Worm (Caenorhabditis elegans) whole organism, midembryonic: Measurements from ENCODE around the gene C55A1.7.
"Not testable (repeated sequence)": the region's sequence is repeated elsewhere in the genome, so short reads cannot be mapped to it uniquely, and the experiment has no call there.

ENCODE experiments used
- T22C8.4 ChIP-seq: fragments of 200-800 bp; sonication (Bioruptor generic); IDR thresholded peaks from 2 replicates; pipeline ENCODE4 v1.3.6; 2022; ENCODE audit warnings: missing genetic modification characterization, missing compliant biosample characterization
- cog-1 ChIP-seq: sonication (generic microtip); optimal IDR thresholded peaks from 2 replicates; lab custom pipeline; 2016; ENCODE audit warnings: missing genetic modification characterization, missing compliant biosample characterization
- flt-1 ChIP-seq: fragments of 200-800 bp; sonication (Bioruptor generic); IDR thresholded peaks from 2 replicates; pipeline ENCODE4 v1.3.6; 2022; ENCODE audit warnings: missing genetic modification characterization, missing compliant biosample characterization
- klf-2 ChIP-seq: fragments of 200-800 bp; sonication (Bioruptor generic); conservative IDR thresholded peaks from 2 replicates; pipeline ENCODE4 v1.3.6; 2022; ENCODE audit warnings: missing genetic modification reagents, missing genetic modification characterization, missing compliant biosample characterization
- med-1 ChIP-seq: sonication (generic microtip); optimal IDR thresholded peaks from 2 replicates; lab custom pipeline; 2017; ENCODE audit warnings: missing genetic modification characterization, mild to moderate bottlenecking, missing compliant biosample characterization, antibody characterized with exemption, missing genetic modification reagents; ENCODE audit not compliant: insufficient read depth
- ref-1 ChIP-seq: fragments of 200-800 bp; sonication (Bioruptor generic); conservative IDR thresholded peaks from 2 replicates; pipeline ENCODE4 v1.3.6; 2022; ENCODE audit warnings: missing genetic modification reagents, missing genetic modification characterization, missing compliant biosample characterization
- tab-1 ChIP-seq: fragments of 200-800 bp; sonication (Bioruptor generic); IDR thresholded peaks from 2 replicates; pipeline ENCODE4 v1.3.6; 2022; ENCODE audit warnings: missing genetic modification characterization, missing compliant biosample characterization
- ztf-23 ChIP-seq: fragments of 200-800 bp; sonication (Bioruptor generic); IDR thresholded peaks from 2 replicates; pipeline ENCODE4 v1.3.6; 2022; ENCODE audit warnings: missing genetic modification reagents, missing genetic modification characterization, missing compliant biosample characterization
- ztf-29 ChIP-seq: fragments of 200-800 bp; sonication (Bioruptor generic); IDR thresholded peaks from 2 replicates; pipeline ENCODE4 v1.3.6; 2022; ENCODE audit warnings: missing genetic modification reagents, missing genetic modification characterization, missing compliant biosample characterization

The C55A1.7 gene

DNA sequence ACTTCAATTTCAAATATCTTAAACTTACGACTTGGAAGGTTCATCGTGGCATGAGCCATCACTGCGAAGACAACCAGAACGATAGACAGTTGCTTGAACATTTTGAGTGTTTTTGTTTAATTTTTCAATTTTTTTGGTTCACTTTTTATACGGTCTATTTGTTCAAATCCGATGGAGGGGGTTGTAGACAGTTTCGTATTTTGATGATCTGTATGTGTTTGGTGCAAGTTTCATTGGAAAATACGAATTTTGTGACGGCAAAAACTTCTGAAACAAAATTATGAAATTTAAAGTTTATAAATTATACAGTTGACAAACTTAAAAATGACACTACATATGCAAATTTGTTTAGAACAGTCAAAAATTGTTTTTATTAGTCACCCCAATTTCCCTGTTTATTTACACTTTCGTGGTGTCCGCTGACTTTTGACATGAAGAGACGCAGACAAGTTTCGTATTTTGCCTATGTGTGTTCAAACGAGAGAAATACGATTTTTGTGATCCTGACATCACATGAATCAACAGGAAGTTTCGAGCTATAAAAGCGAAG is at the start of gene C55A1.7, which contains the start of gene C55A1.6:
C55A1.7 (minus strand) TSS at position 101 of the 550 bp plus-strand sequence.
C55A1.6 (plus strand) TSS at position 500 of the 550 bp plus-strand sequence.
- TF ChIP-seq cog-1 (tag; lab: Kevin White, UChicago); klf-2; T22C8.4 (GFP tag; lab: Robert Waterston, UW): not testable (repeated sequence)

DNA sequence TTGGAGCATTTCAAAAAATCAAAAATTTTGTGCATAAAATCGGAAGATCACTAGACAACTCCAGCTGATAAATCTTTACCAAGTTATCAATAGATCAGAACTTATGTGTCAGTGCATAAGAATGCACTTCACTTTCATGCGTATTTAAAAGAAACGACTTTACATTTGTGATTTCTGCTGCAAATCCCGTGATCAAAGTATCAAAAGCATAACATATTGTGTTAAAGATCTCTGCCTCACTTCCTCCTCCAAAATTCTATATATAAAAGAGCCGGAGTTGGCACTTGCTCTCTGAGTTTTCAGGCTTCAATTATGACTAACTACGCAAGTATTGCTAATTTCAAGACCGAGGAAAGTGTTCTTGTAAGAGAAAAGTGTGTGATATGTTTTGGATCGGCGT is 46.2 kb upstream of the C55A1.7 start, which contains the start of gene nhr-198:
nhr-198 (plus strand) TSS at position 313 of the 400 bp plus-strand sequence.
- TF ChIP-seq T22C8.4 (GFP tag; lab: Robert Waterston, UW), result no peak
- TF ChIP-seq med-1, result no peak
- TF ChIP-seq tab-1, result no peak
- no peak for TF ChIP-seq ref-1 (GFP tag; lab: Robert Waterston, UW)
- TF ChIP-seq klf-2, result no peak
- TF ChIP-seq flt-1 (GFP tag; lab: Robert Waterston, UW), result no peak
- TF ChIP-seq ztf-23 (GFP tag; lab: Robert Waterston, UW), result no peak
- TF ChIP-seq ztf-29 (GFP tag; lab: Robert Waterston, UW), result no peak
- no peak for TF ChIP-seq cog-1 (tag; lab: Kevin White, UChicago)

DNA sequence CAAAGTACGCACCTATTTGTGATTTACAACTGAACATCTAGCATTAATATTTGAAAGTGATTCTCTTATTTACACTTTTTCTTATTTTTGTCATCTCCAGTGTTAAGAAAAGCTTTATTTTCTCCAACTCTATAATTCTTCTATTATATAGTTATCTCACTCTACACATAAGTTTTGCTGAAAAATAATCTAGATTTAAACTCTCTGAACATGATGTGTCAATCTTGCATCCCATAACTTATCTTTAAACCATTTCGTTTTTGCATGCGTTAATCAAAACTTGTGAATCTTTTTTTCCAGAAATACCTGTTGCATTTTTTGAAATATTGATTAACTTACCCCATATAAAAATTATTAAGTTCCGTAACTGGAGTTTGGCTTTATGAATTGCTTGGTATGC is 42.5 kb upstream of the C55A1.7 start, which contains the start of gene nhr-268:
nhr-268 (plus strand) TSS at position 301 of the 400 bp plus-strand sequence.
- TF ChIP-seq med-1 (no peak), ref-1 (GFP tag; lab: Robert Waterston, UW) (no peak), ztf-23 (GFP tag; lab: Robert Waterston, UW) (no peak), flt-1 (GFP tag; lab: Robert Waterston, UW) (no peak), cog-1 (tag; lab: Kevin White, UChicago) (no peak), ztf-29 (GFP tag; lab: Robert Waterston, UW) (no peak), klf-2 (no peak), T22C8.4 (GFP tag; lab: Robert Waterston, UW) (no peak), tab-1 (no peak)

DNA sequence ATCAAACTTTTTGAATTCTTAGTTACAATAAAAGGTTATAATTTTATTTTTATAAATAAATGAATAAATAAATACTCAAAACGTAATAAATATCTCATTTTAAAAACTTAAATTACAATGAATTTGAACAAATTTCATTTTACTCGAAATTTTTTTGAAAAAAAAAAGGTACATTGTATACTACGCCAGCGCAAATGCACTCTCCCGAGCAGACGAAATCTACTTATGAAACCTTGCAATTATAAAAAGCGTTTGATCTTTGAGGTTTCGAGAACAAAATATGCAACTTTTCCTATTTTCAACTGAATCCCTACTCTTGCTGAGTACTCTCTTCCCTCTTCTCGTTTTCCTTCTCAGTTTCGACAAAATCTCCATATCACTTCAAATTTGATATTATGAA is 40.2 kb upstream of the C55A1.7 start, which contains the start of gene nhr-197:
nhr-197 (plus strand) TSS at position 301 of the 400 bp plus-strand sequence.
- TF ChIP-seq T22C8.4 (GFP tag; lab: Robert Waterston, UW), result no peak
- no peak for TF ChIP-seq cog-1 (tag; lab: Kevin White, UChicago)
- no peak for TF ChIP-seq ztf-23 (GFP tag; lab: Robert Waterston, UW)
- no peak for TF ChIP-seq tab-1
- no peak for TF ChIP-seq ztf-29 (GFP tag; lab: Robert Waterston, UW)
- TF ChIP-seq med-1, result no peak
- no peak for TF ChIP-seq klf-2
- TF ChIP-seq flt-1 (GFP tag; lab: Robert Waterston, UW), result no peak
- TF ChIP-seq ref-1 (GFP tag; lab: Robert Waterston, UW), result no peak

ce11 chrV:15685599-15685998 is 38.2 kb upstream of the C55A1.7 start, which contains the start of gene nhr-196:
TSS of gene nhr-196 (plus strand) at chrV:15685716.
- no peak for TF ChIP-seq ztf-29 (GFP tag; lab: Robert Waterston, UW)
- TF ChIP-seq ref-1 (GFP tag; lab: Robert Waterston, UW), result no peak
- no peak for TF ChIP-seq tab-1
- no peak for TF ChIP-seq klf-2
- TF ChIP-seq ztf-23 (GFP tag; lab: Robert Waterston, UW), result no peak
- TF ChIP-seq med-1, result no peak
- no peak for TF ChIP-seq cog-1 (tag; lab: Kevin White, UChicago)
- TF ChIP-seq T22C8.4 (GFP tag; lab: Robert Waterston, UW), result no peak
- no peak for TF ChIP-seq flt-1 (GFP tag; lab: Robert Waterston, UW)

ce11 chrV:15677222-15677621 is 29.8 kb upstream of the C55A1.7 start, which contains the start of gene nhr-52:
TSS of gene nhr-52 (plus strand) at chrV:15677522.
- TF ChIP-seq tab-1 (no peak), cog-1 (tag; lab: Kevin White, UChicago) (no peak), ztf-29 (GFP tag; lab: Robert Waterston, UW) (no peak), ztf-23 (GFP tag; lab: Robert Waterston, UW) (no peak), med-1 (no peak), ref-1 (GFP tag; lab: Robert Waterston, UW) (no peak), T22C8.4 (GFP tag; lab: Robert Waterston, UW) (no peak), flt-1 (GFP tag; lab: Robert Waterston, UW) (no peak), klf-2 (no peak)

DNA sequence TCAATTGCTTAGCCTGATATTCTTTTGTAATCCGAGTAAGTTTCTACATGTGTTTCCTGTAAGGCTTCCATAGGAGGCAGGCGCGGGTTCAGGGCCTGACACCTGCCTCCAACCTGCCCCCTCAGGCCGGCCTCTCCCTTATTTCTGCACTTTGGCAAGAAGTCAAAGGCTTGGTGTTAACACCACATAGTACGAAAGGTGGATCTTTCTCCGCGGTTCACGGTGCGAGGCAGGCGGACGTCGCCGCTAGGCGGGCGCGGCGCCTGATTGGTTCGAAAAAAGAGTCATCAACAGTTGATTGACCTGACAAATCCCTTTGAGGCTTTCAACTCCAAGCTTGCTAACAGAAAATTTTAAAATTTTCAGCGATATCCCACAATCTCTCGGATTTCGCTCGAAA is 27.5 kb upstream of the C55A1.7 start:
- TF ChIP-seq ref-1 (GFP tag; lab: Robert Waterston, UW), result no peak
- TF ChIP-seq tab-1, result 0 out of 2 replicates have a peak, but pooled peaks have one; percentile 22

DNA sequence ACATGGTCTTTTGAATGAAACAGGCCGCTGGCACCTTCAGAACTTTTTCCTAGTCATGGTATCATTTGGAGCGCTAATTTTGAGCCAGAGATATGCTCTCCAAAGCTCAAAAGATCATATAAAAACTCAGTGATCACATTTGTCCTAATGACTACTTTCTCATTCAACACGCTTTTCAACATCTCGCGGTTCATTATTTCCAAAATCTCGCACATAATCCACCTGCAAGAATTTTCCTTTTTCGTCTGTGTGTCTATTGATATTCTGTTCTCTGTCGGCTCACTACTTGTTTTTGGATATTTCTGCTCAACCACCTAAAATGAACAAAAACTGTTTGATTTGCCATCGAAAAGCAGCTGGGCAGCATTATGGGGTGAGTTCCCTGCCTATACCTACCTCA is 26.3 kb upstream of the C55A1.7 start, which contains the start of gene nhr-51:
nhr-51 (plus strand) TSS at position 301 of the 400 bp plus-strand sequence.
- no peak for TF ChIP-seq ztf-29 (GFP tag; lab: Robert Waterston, UW)
- TF ChIP-seq klf-2, result no peak
- TF ChIP-seq cog-1 (tag; lab: Kevin White, UChicago), result no peak
- TF ChIP-seq med-1, result no peak
- no peak for TF ChIP-seq ztf-23 (GFP tag; lab: Robert Waterston, UW)
- no peak for TF ChIP-seq flt-1 (GFP tag; lab: Robert Waterston, UW)
- no peak for TF ChIP-seq tab-1
- no peak for TF ChIP-seq T22C8.4 (GFP tag; lab: Robert Waterston, UW)
- no peak for TF ChIP-seq ref-1 (GFP tag; lab: Robert Waterston, UW)

DNA sequence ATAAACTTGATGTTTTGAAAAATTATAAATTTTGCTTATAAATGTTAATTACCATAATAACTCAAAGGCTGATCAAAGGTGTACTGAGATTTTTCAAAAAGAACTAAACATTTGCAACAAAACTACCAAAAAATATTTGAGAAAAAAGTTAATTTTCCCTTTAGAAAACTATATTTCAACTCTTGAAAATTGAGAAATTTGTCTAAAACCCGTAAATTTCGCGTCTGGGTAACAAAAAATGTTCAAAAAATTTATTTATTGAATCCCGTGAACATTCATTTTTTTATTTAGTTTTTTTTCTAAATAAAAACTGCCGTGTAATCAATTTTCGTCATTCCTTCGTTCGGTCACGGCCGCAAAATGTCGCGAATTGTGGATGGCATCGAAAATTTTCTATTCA is 22.7 kb upstream of the C55A1.7 start, which contains the start of gene K06B4.15:
K06B4.15 (plus strand) TSS at position 301 of the 400 bp plus-strand sequence.
- TF ChIP-seq tab-1; klf-2; cog-1 (tag; lab: Kevin White, UChicago): not testable (repeated sequence)

DNA sequence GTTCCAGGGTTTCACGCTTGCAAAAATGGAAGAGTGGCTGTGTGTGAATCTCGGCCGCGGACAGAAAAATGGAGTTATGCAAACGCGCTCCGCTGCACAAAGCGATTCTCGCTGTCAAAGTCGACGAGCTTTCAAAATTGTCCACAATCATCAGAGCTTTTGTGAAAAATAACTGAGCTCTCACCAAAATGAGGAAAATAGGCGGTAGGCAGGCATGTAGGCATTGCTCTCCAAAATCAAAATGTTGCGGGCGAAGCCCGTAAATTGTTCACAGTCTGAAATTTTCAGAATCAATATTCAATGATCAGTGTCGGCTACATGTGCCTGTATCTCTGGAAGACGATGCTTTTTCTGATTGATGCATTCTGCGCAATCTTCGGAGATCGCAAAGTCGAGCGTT is 21.4 kb upstream of the C55A1.7 start, which contains the start of gene K06B4.4:
K06B4.4 (plus strand) TSS at position 301 of the 400 bp plus-strand sequence.
- no peak for TF ChIP-seq ztf-23 (GFP tag; lab: Robert Waterston, UW)
- TF ChIP-seq cog-1 (tag; lab: Kevin White, UChicago), result no peak
- TF ChIP-seq T22C8.4 (GFP tag; lab: Robert Waterston, UW), result no peak
- TF ChIP-seq ref-1 (GFP tag; lab: Robert Waterston, UW), result no peak
- no peak for TF ChIP-seq med-1
